Worm (Caenorhabditis elegans) whole organism, early embryonic: Measurements from ENCODE around the gene hrg-6.

Source experiments
- B0310.2 ChIP-seq: sonication (generic microtip); optimal IDR thresholded peaks from 2 replicates; lab custom pipeline; 2016; ENCODE audit warnings: mild to moderate bottlenecking, missing genetic modification characterization, missing compliant biosample characterization
- aly-1 ChIP-seq: sonication (generic microtip); optimal IDR thresholded peaks from 2 replicates; lab custom pipeline; 2016; ENCODE audit warnings: missing genetic modification characterization, missing compliant biosample characterization
- ama-1 ChIP-seq: fragments of 150-350 bp; optimal IDR thresholded peaks from 2 replicates; lab custom pipeline; 2014
- ceh-13 ChIP-seq: fragments of 200-800 bp; sonication (Bioruptor generic); optimal IDR thresholded peaks from 2 replicates; lab custom pipeline; 2018; ENCODE audit warnings: mild to moderate bottlenecking, missing genetic modification characterization, missing compliant biosample characterization
- ceh-36 ChIP-seq: sonication (generic microtip); optimal IDR thresholded peaks from 2 replicates; lab custom pipeline; 2016; ENCODE audit warnings: missing genetic modification characterization, inconsistent platforms, missing compliant biosample characterization
- ets-7 ChIP-seq: sonication (generic microtip); optimal IDR thresholded peaks from 2 replicates; lab custom pipeline; 2016; ENCODE audit warnings: missing genotype, missing genetic modification characterization, missing compliant biosample characterization
- flt-1 ChIP-seq: fragments of 200-800 bp; sonication (Bioruptor generic); IDR thresholded peaks from 2 replicates; pipeline ENCODE4 v1.3.6; 2022; ENCODE audit warnings: missing genetic modification characterization, missing compliant biosample characterization
- hmbx-1 ChIP-seq: sonication (generic microtip); optimal IDR thresholded peaks from 2 replicates; lab custom pipeline; 2016; ENCODE audit warnings: mild to moderate bottlenecking, missing genetic modification characterization, missing compliant biosample characterization
- hnd-1 ChIP-seq: sonication (generic microtip); optimal IDR thresholded peaks from 2 replicates; lab custom pipeline; 2016; ENCODE audit warnings: missing genetic modification characterization, missing compliant biosample characterization
- pes-1 ChIP-seq: fragments of 200-800 bp; sonication (Bioruptor generic); IDR thresholded peaks from 2 replicates; pipeline ENCODE4 v1.3.6; 2022; ENCODE audit warnings: missing genetic modification reagents, missing genetic modification characterization, missing compliant biosample characterization
- scrt-1 ChIP-seq: fragments of 200-800 bp; sonication (Bioruptor generic); IDR thresholded peaks from 2 replicates; pipeline ENCODE4 v1.3.6; 2022; ENCODE audit warnings: missing genetic modification characterization, missing compliant biosample characterization
- sea-1 ChIP-seq: fragments of 200-800 bp; sonication (Bioruptor generic); conservative IDR thresholded peaks from 2 replicates; pipeline ENCODE4 v1.3.6; 2022; ENCODE audit warnings: missing genetic modification characterization, missing compliant biosample characterization
- tbx-11 ChIP-seq: fragments of 200-800 bp; sonication (Bioruptor generic); IDR thresholded peaks from 2 replicates; pipeline ENCODE4 v1.3.6; 2022; ENCODE audit warnings: missing genetic modification characterization, missing compliant biosample characterization
- tra-4 ChIP-seq: sonication (generic microtip); optimal IDR thresholded peaks from 2 replicates; lab custom pipeline; 2017; ENCODE audit warnings: missing genetic modification characterization, missing compliant biosample characterization

DNA sequence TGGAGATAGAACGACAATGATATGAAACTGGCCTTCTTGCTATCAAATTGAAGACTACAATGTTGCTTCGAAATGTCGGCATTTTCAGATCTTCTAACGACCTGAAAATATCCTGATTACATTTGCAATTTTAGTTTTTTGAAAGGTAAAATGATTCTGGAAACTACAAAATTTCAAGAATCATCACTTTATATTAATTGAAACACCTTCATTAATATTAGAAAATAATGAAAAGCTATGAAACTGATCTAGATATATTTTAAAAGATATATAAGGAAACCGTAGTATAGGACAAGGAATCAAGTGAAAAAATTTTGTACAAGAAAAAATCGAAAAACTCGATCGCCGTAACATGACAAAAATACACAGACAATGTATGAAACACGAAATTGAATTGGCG lies 20.5 kb upstream of the hrg-6 start, which contains the start of gene ndx-9:
- no peak for TF ChIP-seq tbx-11 (GFP tag; lab: Robert Waterston, UW)
- TF ChIP-seq ets-7 (tag; lab: Kevin White, UChicago) = no peak
- TF ChIP-seq ama-1 (lab: Kevin White, UChicago) = no peak
- no peak for TF ChIP-seq scrt-1 (GFP tag; lab: Robert Waterston, UW)
- TF ChIP-seq hmbx-1 (tag; lab: Kevin White, UChicago) = no peak
- TF ChIP-seq B0310.2 (tag; lab: Kevin White, UChicago) = no peak
- no peak for TF ChIP-seq aly-1 (tag; lab: Kevin White, UChicago)
- no peak for TF ChIP-seq pes-1
- no peak for TF ChIP-seq ceh-13
- no peak for TF ChIP-seq ceh-36 (tag; lab: Kevin White, UChicago)
- TF ChIP-seq sea-1 (GFP tag; lab: Robert Waterston, UW) = no peak
- TF ChIP-seq tra-4 (tag; lab: Kevin White, UChicago) = no peak
- TF ChIP-seq flt-1 = no peak
- no peak for TF ChIP-seq hnd-1 (tag; lab: Kevin White, UChicago)
